Fruit fly (Drosophila melanogaster) whole organism, prepupa: ENCODE measurements around the gene noc.
A peak's percentile ranks its signal among the peaks of the same experiment; 100 is the strongest.

ENCODE experiments used
- Blimp-1 ChIP-seq: fragments of 200-800 bp; sonication (Bioruptor generic); optimal IDR thresholded peaks from 3 replicates; lab custom pipeline; 2017; ENCODE audit warnings: missing biosample characterization, missing genetic modification characterization, mild to moderate bottlenecking, moderate library complexity, missing genetic modification reagents
- CG10631 ChIP-seq: fragments of 200-800 bp; sonication (Bioruptor generic); optimal IDR thresholded peaks from 2 replicates; lab custom pipeline; 2016; ENCODE audit warnings: missing biosample characterization, missing genetic modification characterization
- CG11762 ChIP-seq: fragments of 200-800 bp; sonication (Bioruptor generic); optimal IDR thresholded peaks from 3 replicates; lab custom pipeline; 2016; ENCODE audit warnings: missing biosample characterization, missing genetic modification characterization; ENCODE audit not compliant: insufficient read depth
- CG15336 ChIP-seq: fragments of 200-800 bp; sonication (Bioruptor generic); IDR thresholded peaks from 2 replicates; pipeline ENCODE4 v1.3.6; 2022; ENCODE audit warnings: missing biosample characterization, missing genetic modification characterization
- CG1621 ChIP-seq: fragments of 200-800 bp; sonication (Bioruptor generic); optimal IDR thresholded peaks from 3 replicates; lab custom pipeline; 2018; ENCODE audit warnings: missing biosample characterization, mild to moderate bottlenecking, missing genetic modification characterization
- CG16779 ChIP-seq: fragments of 200-800 bp; sonication (Bioruptor generic); optimal IDR thresholded peaks from 3 replicates; lab custom pipeline; 2017; ENCODE audit warnings: missing biosample characterization, mild to moderate bottlenecking, missing genetic modification characterization
- CG3032 ChIP-seq: fragments of 200-800 bp; optimal IDR thresholded peaks from 2 replicates; lab custom pipeline; 2019; ENCODE audit warnings: missing biosample characterization, mild to moderate bottlenecking, missing genetic modification characterization, moderate library complexity
- CG31627 ChIP-seq: fragments of 200-800 bp; sonication (Bioruptor generic); optimal IDR thresholded peaks from 3 replicates; lab custom pipeline; 2016; ENCODE audit warnings: missing biosample characterization, missing genetic modification characterization
- CG32006 ChIP-seq: fragments of 200-800 bp; sonication (Bioruptor generic); optimal IDR thresholded peaks from 3 replicates; lab custom pipeline; 2017; ENCODE audit warnings: missing biosample characterization, mild to moderate bottlenecking, missing genetic modification characterization
- CG6163 ChIP-seq: fragments of 200-800 bp; sonication (Bioruptor generic); IDR thresholded peaks from 3 replicates; pipeline ENCODE4 v1.3.6; 2022; ENCODE audit warnings: missing biosample characterization, missing genetic modification characterization
- CG8119 ChIP-seq: fragments of 200-800 bp; sonication (Bioruptor generic); IDR thresholded peaks from 3 replicates; pipeline ENCODE4 v1.3.6; 2022; ENCODE audit warnings: missing biosample characterization, missing genetic modification characterization
- CG8632 ChIP-seq: fragments of 200-800 bp; sonication (Bioruptor generic); optimal IDR thresholded peaks from 3 replicates; lab custom pipeline; 2016; ENCODE audit warnings: missing biosample characterization, missing genetic modification characterization
- CG9139 ChIP-seq: fragments of 200-800 bp; sonication (Bioruptor generic); optimal IDR thresholded peaks from 3 replicates; lab custom pipeline; 2017; ENCODE audit warnings: missing biosample characterization, mild to moderate bottlenecking, missing genetic modification characterization
- Eip78C ChIP-seq: fragments of 200-800 bp; sonication (Bioruptor generic); peaks from one replicate; lab custom pipeline; 2016; ENCODE audit warnings: missing biosample characterization, missing genetic modification characterization
- Ets96B ChIP-seq: fragments of 200-800 bp; optimal IDR thresholded peaks from 2 replicates; lab custom pipeline; 2019; ENCODE audit warnings: missing biosample characterization, mild to moderate bottlenecking, missing genetic modification characterization, moderate library complexity
- Gug ChIP-seq: fragments of 200-800 bp; sonication (Bioruptor generic); IDR thresholded peaks from 2 replicates; pipeline ENCODE4 v1.3.6; 2022; ENCODE audit warnings: missing biosample characterization, missing genetic modification characterization
- Hr39 ChIP-seq: fragments of 200-800 bp; sonication (Bioruptor generic); optimal IDR thresholded peaks from 2 replicates; lab custom pipeline; 2016; ENCODE audit warnings: missing biosample characterization, missing genetic modification characterization
- Hr4 ChIP-seq: fragments of 200-800 bp; sonication (Bioruptor generic); optimal IDR thresholded peaks from 3 replicates; lab custom pipeline; 2016; ENCODE audit warnings: missing biosample characterization, missing genetic modification characterization
- Met ChIP-seq: fragments of 200-800 bp; sonication (Bioruptor generic); optimal IDR thresholded peaks from 3 replicates; lab custom pipeline; 2016; ENCODE audit warnings: missing biosample characterization, missing genetic modification characterization
- OdsH ChIP-seq: fragments of 200-800 bp; sonication (Bioruptor generic); optimal IDR thresholded peaks from 3 replicates; lab custom pipeline; 2016; ENCODE audit warnings: missing biosample characterization, missing genetic modification characterization
- Smox ChIP-seq: fragments of 200-800 bp; sonication (Bioruptor generic); optimal IDR thresholded peaks from 3 replicates; lab custom pipeline; 2016; ENCODE audit warnings: missing biosample characterization, missing genetic modification characterization
- Sox102F ChIP-seq: fragments of 200-800 bp; sonication (Bioruptor generic); optimal IDR thresholded peaks from 2 replicates; lab custom pipeline; 2016; ENCODE audit warnings: missing biosample characterization, mild to moderate bottlenecking, missing genetic modification characterization
- Sox15 ChIP-seq: fragments of 200-800 bp; sonication (Bioruptor generic); optimal IDR thresholded peaks from 3 replicates; lab custom pipeline; 2016; ENCODE audit warnings: missing biosample characterization, missing genetic modification characterization
- achi ChIP-seq: fragments of 200-800 bp; sonication (Bioruptor generic); optimal IDR thresholded peaks from 3 replicates; lab custom pipeline; 2016; ENCODE audit warnings: missing biosample characterization, missing genetic modification characterization
- acj6 ChIP-seq: fragments of 200-800 bp; sonication (Bioruptor generic); optimal IDR thresholded peaks from 3 replicates; lab custom pipeline; 2016; ENCODE audit warnings: missing biosample characterization, missing genetic modification characterization
- cyc ChIP-seq: fragments of 200-800 bp; sonication (Bioruptor generic); optimal IDR thresholded peaks from 3 replicates; lab custom pipeline; 2016; ENCODE audit warnings: missing biosample characterization, missing genetic modification characterization
- dac ChIP-seq: fragments of 200-800 bp; sonication (Bioruptor generic); optimal IDR thresholded peaks from 2 replicates; lab custom pipeline; 2017; ENCODE audit warnings: missing biosample characterization, mild to moderate bottlenecking, missing genetic modification characterization
- eg ChIP-seq: fragments of 200-800 bp; sonication (Bioruptor generic); IDR thresholded peaks from 3 replicates; pipeline ENCODE4 v1.3.6; 2022; ENCODE audit warnings: missing biosample characterization, missing genetic modification characterization
- esn ChIP-seq: fragments of 200-800 bp; sonication (Bioruptor generic); optimal IDR thresholded peaks from 2 replicates; lab custom pipeline; 2016; ENCODE audit warnings: missing biosample characterization, mild to moderate bottlenecking, missing genetic modification characterization, moderate library complexity
- fd59A ChIP-seq: fragments of 200-800 bp; sonication (Bioruptor generic); optimal IDR thresholded peaks from 2 replicates; lab custom pipeline; 2017; ENCODE audit warnings: missing biosample characterization, mild to moderate bottlenecking, missing genetic modification characterization, missing genetic modification reagents
- fd85E ChIP-seq: fragments of 200-800 bp; sonication (Bioruptor generic); optimal IDR thresholded peaks from 3 replicates; lab custom pipeline; 2016; ENCODE audit warnings: missing biosample characterization, missing genetic modification characterization
- fkh ChIP-seq: fragments of 200-800 bp; sonication (Bioruptor generic); optimal IDR thresholded peaks from 3 replicates; lab custom pipeline; 2017; ENCODE audit warnings: missing biosample characterization, mild to moderate bottlenecking, missing genetic modification characterization, moderate library complexity
- lz ChIP-seq: fragments of 200-800 bp; sonication (Bioruptor generic); optimal IDR thresholded peaks from 3 replicates; lab custom pipeline; 2016; ENCODE audit warnings: missing biosample characterization, missing genetic modification characterization
- net ChIP-seq: fragments of 200-800 bp; sonication (Bioruptor generic); optimal IDR thresholded peaks from 3 replicates; lab custom pipeline; 2016; ENCODE audit warnings: missing biosample characterization, missing genetic modification characterization
- pdm3 ChIP-seq: fragments of 200-800 bp; sonication (Bioruptor generic); optimal IDR thresholded peaks from 3 replicates; lab custom pipeline; 2016; ENCODE audit warnings: missing biosample characterization, missing genetic modification characterization
- salr ChIP-seq, 2 experiments: fragments of 200-800 bp; sonication (Bioruptor generic); optimal IDR thresholded peaks; 3 replicates each; lab custom pipeline; 2016 to 2018; ENCODE audit warnings: missing biosample characterization in 2 of 2, missing genetic modification characterization in 2 of 2, mild to moderate bottlenecking in 1 of 2
- svp ChIP-seq: fragments of 200-800 bp; sonication (Bioruptor generic); peaks from one replicate; lab custom pipeline; 2016; ENCODE audit warnings: missing biosample characterization, missing genetic modification characterization
- vri ChIP-seq: fragments of 200-800 bp; sonication (Bioruptor generic); optimal IDR thresholded peaks from 3 replicates; lab custom pipeline; 2016; ENCODE audit warnings: missing biosample characterization, mild to moderate bottlenecking, missing genetic modification characterization

The noc gene

dm6 chr2L:14492819-14493218, 2.2 kb downstream of the noc start (continued):
- no peak for TF ChIP-seq achi

DNA sequence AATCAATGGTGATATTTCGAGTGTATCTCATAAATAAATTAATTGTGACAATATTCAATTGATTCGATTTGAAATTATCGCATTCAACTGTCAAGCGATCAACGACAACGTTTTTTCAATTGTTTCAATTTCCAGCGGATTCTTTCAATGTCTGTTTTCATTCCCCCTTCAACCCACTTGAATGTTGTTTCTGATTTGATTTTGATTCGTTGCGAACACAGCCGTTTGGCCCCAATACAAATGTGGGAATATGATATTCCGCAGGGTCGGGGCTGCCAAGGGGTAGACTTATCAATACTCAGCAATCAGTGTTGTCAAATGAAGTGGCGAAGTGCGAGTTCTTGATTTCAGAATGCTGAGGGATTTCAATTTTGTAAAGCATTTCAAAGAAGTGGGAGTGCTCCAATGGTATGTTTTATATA, 4.3 kb downstream of the noc start:
- TF ChIP-seq Ets96B (tag; lab: Kevin White, UChicago), result no peak
- no peak for TF ChIP-seq fd59A (GFP tag; lab: Kevin White, UChicago)
- TF ChIP-seq salr (GFP tag; optimal IDR thresholded peaks at IDR 0.05; lab: Kevin White, UChicago), result no peak
- TF ChIP-seq CG3032 (tag; lab: Kevin White, UChicago), result no peak
- no peak for TF ChIP-seq esn (GFP tag; lab: Kevin White, UChicago)
- no peak for TF ChIP-seq CG11762 (GFP tag; lab: Kevin White, UChicago)
- TF ChIP-seq Hr4, result no peak
- no peak for TF ChIP-seq CG32006
- TF ChIP-seq net (GFP tag; lab: Kevin White, UChicago), result no peak
- no peak for TF ChIP-seq fkh
- TF ChIP-seq CG8632 (GFP tag; lab: Kevin White, UChicago), result no peak
- TF ChIP-seq achi, result no peak
- TF ChIP-seq Sox15 (GFP tag; lab: Kevin White, UChicago), result no peak
- TF ChIP-seq CG1621 (tag; lab: Kevin White, UChicago), result no peak
- TF ChIP-seq Smox, result no peak
- TF ChIP-seq cyc (GFP tag; lab: Kevin White, UChicago), result no peak
- peak; percentile 58 for TF ChIP-seq Eip78C
- peak; percentile 3 for TF ChIP-seq svp
- TF ChIP-seq vri (GFP tag; lab: Kevin White, UChicago), result no peak
- no peak for TF ChIP-seq CG10631 (GFP tag; lab: Kevin White, UChicago)
- 0 out of 3 replicates have a peak, but pooled peaks have one; percentile 26 for TF ChIP-seq CG6163 (GFP tag; lab: Robert Waterston, UW)
- TF ChIP-seq Hr39 (GFP tag; lab: Kevin White, UChicago), result no peak
- no peak for TF ChIP-seq CG9139 (GFP tag; lab: Kevin White, UChicago)
- TF ChIP-seq Blimp-1 (GFP tag; lab: Kevin White, UChicago), result no peak
- TF ChIP-seq, all 60 proteins: peak for 3

DNA sequence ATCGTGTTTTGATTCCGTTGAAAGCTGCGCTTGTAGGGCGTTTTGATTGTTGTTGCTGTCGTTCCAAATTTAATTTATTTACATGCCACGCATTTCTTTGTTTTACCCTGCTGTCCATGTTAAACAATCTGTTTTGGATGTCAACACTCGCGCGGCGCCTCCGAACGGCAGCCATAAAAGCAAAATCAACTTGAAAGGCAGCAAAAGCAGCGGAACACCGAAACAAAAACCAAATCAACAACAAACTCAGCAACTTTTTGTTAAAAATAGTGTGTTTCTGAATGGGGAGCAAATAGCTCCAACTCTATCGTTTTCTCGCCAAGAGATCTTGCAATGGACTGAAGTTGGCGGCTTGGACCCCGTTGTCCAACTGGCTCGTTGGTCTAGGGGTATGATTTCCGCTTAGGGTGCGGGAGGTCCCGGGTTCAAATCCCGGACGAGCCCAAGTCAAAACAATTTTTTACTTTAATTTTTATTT, 4.9 kb downstream of the noc start:
- TF ChIP-seq pdm3, result no peak
- peak; percentile 70 for TF ChIP-seq fkh
- TF ChIP-seq CG15336, result peak; percentile 41
- TF ChIP-seq Sox102F, result no peak
- TF ChIP-seq CG6163 (GFP tag; lab: Robert Waterston, UW), result no peak
- no peak for TF ChIP-seq Met
- TF ChIP-seq salr (GFP tag; optimal IDR thresholded peaks at IDR 0.05; lab: Kevin White, UChicago), result no peak
- TF ChIP-seq eg (GFP tag; lab: Robert Waterston, UW), result 0 out of 3 replicates have a peak, but pooled peaks have one; percentile 42
- no peak for TF ChIP-seq CG11762 (GFP tag; lab: Kevin White, UChicago)
- no peak for TF ChIP-seq Hr4
- TF ChIP-seq net (GFP tag; lab: Kevin White, UChicago), result no peak
- 0 out of 3 replicates have a peak, but pooled peaks have one; percentile 25 for TF ChIP-seq CG8119 (GFP tag; lab: Robert Waterston, UW)

dm6 chr2L:14496348-14496747, 5.7 kb downstream of the noc start:
- no peak for TF ChIP-seq lz (GFP tag; lab: Kevin White, UChicago)
- no peak for TF ChIP-seq Ets96B (tag; lab: Kevin White, UChicago)
- TF ChIP-seq CG11762 (GFP tag; lab: Kevin White, UChicago), result no peak
- TF ChIP-seq Gug (GFP tag; lab: Robert Waterston, UW), result no peak
- TF ChIP-seq svp, result peak; percentile 21
- no peak for TF ChIP-seq acj6 (GFP tag; lab: Kevin White, UChicago)
- no peak for TF ChIP-seq Sox102F
- TF ChIP-seq fd85E (GFP tag; lab: Kevin White, UChicago), result no peak
- no peak for TF ChIP-seq dac (GFP tag; lab: Kevin White, UChicago)
- no peak for TF ChIP-seq CG16779 (tag; lab: Kevin White, UChicago)
- TF ChIP-seq CG15336, result no peak
- TF ChIP-seq esn (GFP tag; lab: Kevin White, UChicago), result no peak
- TF ChIP-seq OdsH (GFP tag; lab: Kevin White, UChicago), result no peak
- no peak for TF ChIP-seq CG1621 (tag; lab: Kevin White, UChicago)
- no peak for TF ChIP-seq CG31627 (GFP tag; lab: Kevin White, UChicago)
- peak; percentile 35 for TF ChIP-seq Eip78C
- no peak for TF ChIP-seq Hr39 (GFP tag; lab: Kevin White, UChicago)
- no peak for TF ChIP-seq CG8632 (GFP tag; lab: Kevin White, UChicago)
